Worm (Caenorhabditis elegans) whole organism, L4/young adult: ENCODE measurements around the gene thn-1.

Experiments used
- W03F9.2 ChIP-seq: fragments of 150-350 bp; optimal IDR thresholded peaks from 2 replicates; lab custom pipeline; 2014; ENCODE audit warnings: missing biosample characterization, missing genetic modification characterization
- dao-5 ChIP-seq: sonication (generic microtip); optimal IDR thresholded peaks from 2 replicates; lab custom pipeline; 2016; ENCODE audit warnings: missing genotype, missing genetic modification characterization, moderate library complexity, missing compliant biosample characterization
- him-1 ChIP-seq: sonication (generic microtip); optimal IDR thresholded peaks from 2 replicates; lab custom pipeline; 2016; ENCODE audit warnings: missing genotype, missing genetic modification reagents, missing genetic modification characterization, missing compliant biosample characterization

- TF ChIP-seq him-1 (tag; lab: Kevin White, UChicago), result no peak
- no peak for TF ChIP-seq dao-5 (tag; lab: Kevin White, UChicago)
- no peak for TF ChIP-seq W03F9.2 (tag; lab: Kevin White, UChicago)
Measured at ce11 chrIV:12420455-12420854, 40.6 kb downstream of the thn-1 start, which contains the start of gene ugt-65.
